Fruit fly (Drosophila melanogaster): ENCODE measurements around the gene CG8997.

DNA sequence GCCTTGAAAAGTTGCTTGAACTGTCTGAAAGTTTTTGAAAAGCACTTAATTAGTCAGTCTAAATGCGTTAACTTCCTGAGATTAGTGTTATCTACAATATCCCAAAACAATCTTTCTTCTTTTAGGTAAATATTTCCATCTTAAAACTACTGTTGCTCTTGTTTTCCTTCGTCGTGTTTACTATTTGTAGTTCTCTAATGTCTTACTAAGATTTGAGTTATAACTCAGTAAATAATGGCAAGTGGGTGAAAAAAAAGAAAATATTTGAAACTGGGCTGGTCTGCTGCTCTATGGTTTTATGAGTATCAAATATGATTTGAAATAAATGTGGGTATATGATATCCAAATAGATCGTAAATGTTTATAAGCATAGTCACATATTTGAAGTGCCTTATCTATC is 44.0 kb downstream of the CG8997 start:
- no peak for TF ChIP-seq CG7368 (GFP tag; optimal IDR thresholded peaks at IDR 0.05)
- TF ChIP-seq CG10669 (GFP tag; optimal IDR thresholded peaks at IDR 0.05), result no peak
- no peak for TF ChIP-seq Sox102F (GFP tag; optimal IDR thresholded peaks at IDR 0.05)
- TF ChIP-seq CG9139 (GFP tag; optimal IDR thresholded peaks at IDR 0.05), result no peak
- TF ChIP-seq Hr4 (GFP tag; optimal IDR thresholded peaks at IDR 0.05), result no peak
- TF ChIP-seq Blimp-1 (GFP tag; optimal IDR thresholded peaks at IDR 0.05), result no peak
- TF ChIP-seq CG16779 (tag; optimal IDR thresholded peaks at IDR 0.05), result no peak

All from whole organism, prepupa.